Fruit fly (Drosophila melanogaster): Measurements from ENCODE around the gene ND-B22.

- no peak for TF ChIP-seq salr (GFP tag; optimal IDR thresholded peaks at IDR 0.05)
- no peak for TF ChIP-seq esn (GFP tag; optimal IDR thresholded peaks at IDR 0.05)
- TF ChIP-seq ss (GFP tag; optimal IDR thresholded peaks at IDR 0.05), result no peak
- no peak for TF ChIP-seq CG8632 (GFP tag; optimal IDR thresholded peaks at IDR 0.05)
- TF ChIP-seq CG11902 (GFP tag; optimal IDR thresholded peaks at IDR 0.05), result no peak
- TF ChIP-seq CG6854 (GFP tag; optimal IDR thresholded peaks at IDR 0.05), result no peak
- TF ChIP-seq Eip75B (GFP tag; optimal IDR thresholded peaks at IDR 0.05), result no peak
- TF ChIP-seq Hr38 (GFP tag; optimal IDR thresholded peaks at IDR 0.05), result no peak
- TF ChIP-seq CG4318 (GFP tag; optimal IDR thresholded peaks at IDR 0.05), result no peak
- TF ChIP-seq Blimp-1 (GFP tag; optimal IDR thresholded peaks at IDR 0.05), result no peak
- TF ChIP-seq dac (GFP tag; optimal IDR thresholded peaks at IDR 0.05), result no peak
- TF ChIP-seq spab (GFP tag; optimal IDR thresholded peaks at IDR 0.05), result no peak
Observed at dm6 chr2L:13331021-13331420, 39.9 kb downstream of the ND-B22 start, which contains the start of gene hbt.
